Fruit fly (Drosophila melanogaster) whole organism, embryonic: ENCODE measurements around the gene Pdcd4.

Experiments
- Atf-2 ChIP-seq: fragments of 200-800 bp; sonication (Bioruptor generic); optimal IDR thresholded peaks from 2 replicates; lab custom pipeline; 2016; ENCODE audit warnings: missing biosample characterization, missing genetic modification characterization
- CG10654 ChIP-seq: fragments of 200-800 bp; sonication (Bioruptor generic); optimal IDR thresholded peaks from 2 replicates; lab custom pipeline; 2016; ENCODE audit warnings: missing biosample characterization, missing genetic modification characterization
- CG11456 ChIP-seq: fragments of 200-800 bp; sonication (Bioruptor generic); IDR thresholded peaks from 3 replicates; pipeline ENCODE4 v1.3.6; 2022; ENCODE audit warnings: missing biosample characterization, missing genetic modification characterization
- CG12155 ChIP-seq: fragments of 200-800 bp; sonication (Bioruptor generic); optimal IDR thresholded peaks from 3 replicates; lab custom pipeline; 2016; ENCODE audit warnings: missing biosample characterization, missing genetic modification characterization
- CG15696 ChIP-seq: fragments of 200-800 bp; sonication (Bioruptor generic); optimal IDR thresholded peaks from 2 replicates; lab custom pipeline; 2019; ENCODE audit warnings: missing biosample characterization, mild to moderate bottlenecking, missing genetic modification characterization, moderate library complexity
- CG1647 ChIP-seq: fragments of 200-800 bp; sonication (Bioruptor generic); optimal IDR thresholded peaks from 3 replicates; lab custom pipeline; 2016; ENCODE audit warnings: missing biosample characterization, missing genetic modification characterization
- CG16779 ChIP-seq: fragments of 200-800 bp; sonication (Bioruptor generic); IDR thresholded peaks from 2 replicates; pipeline ENCODE4 v1.3.6; 2022; ENCODE audit warnings: missing biosample characterization, missing genetic modification characterization
- CG16863 ChIP-seq: fragments of 200-800 bp; sonication (Bioruptor generic); optimal IDR thresholded peaks from 3 replicates; lab custom pipeline; 2016; ENCODE audit warnings: missing biosample characterization, missing genetic modification characterization
- CG17186 ChIP-seq: fragments of 200-800 bp; sonication (Bioruptor generic); optimal IDR thresholded peaks from 3 replicates; lab custom pipeline; 2017; ENCODE audit warnings: missing biosample characterization, missing genetic modification reagents, missing genetic modification characterization
- CG17328 ChIP-seq: fragments of 200-800 bp; sonication (Bioruptor generic); IDR thresholded peaks from 2 replicates; pipeline ENCODE4 v1.3.6; 2022; ENCODE audit warnings: missing biosample characterization, missing genetic modification characterization
- CG17385 ChIP-seq: fragments of 200-800 bp; sonication (Bioruptor generic); optimal IDR thresholded peaks from 3 replicates; lab custom pipeline; 2018; ENCODE audit warnings: missing biosample characterization, mild to moderate bottlenecking, missing genetic modification characterization
- CG2199 ChIP-seq: fragments of 200-800 bp; sonication (Bioruptor generic); IDR thresholded peaks from 3 replicates; pipeline ENCODE4 v1.3.6; 2022; ENCODE audit warnings: missing biosample characterization, missing genetic modification characterization
- CG31441 ChIP-seq: fragments of 200-800 bp; sonication (Bioruptor generic); IDR thresholded peaks from 2 replicates; pipeline ENCODE4 v1.3.6; 2022; ENCODE audit warnings: missing biosample characterization, missing genetic modification characterization
- CG34422 ChIP-seq: fragments of 200-800 bp; sonication (Bioruptor generic); IDR thresholded peaks from 3 replicates; pipeline ENCODE4 v1.3.6; 2022; ENCODE audit warnings: missing biosample characterization, missing genetic modification characterization
- CG42726 ChIP-seq: fragments of 200-800 bp; sonication (Bioruptor generic); IDR thresholded peaks from 2 replicates; pipeline ENCODE4 v1.3.6; 2022; ENCODE audit warnings: missing biosample characterization, missing genetic modification characterization; ENCODE audit not compliant: partially characterized antibody
- CG6791 ChIP-seq: fragments of 200-800 bp; sonication (Bioruptor generic); IDR thresholded peaks from 3 replicates; pipeline ENCODE4 v1.3.6; 2022; ENCODE audit warnings: missing biosample characterization, missing genetic modification characterization; ENCODE audit not compliant: partially characterized antibody
- CG7556 ChIP-seq: fragments of 200-800 bp; sonication (Bioruptor generic); optimal IDR thresholded peaks from 2 replicates; lab custom pipeline; 2017; ENCODE audit warnings: missing biosample characterization, mild to moderate bottlenecking, missing genetic modification characterization
- CG9437 ChIP-seq: fragments of 200-800 bp; sonication (Bioruptor generic); optimal IDR thresholded peaks from 2 replicates; lab custom pipeline; 2018; ENCODE audit warnings: missing biosample characterization, mild to moderate bottlenecking, missing genetic modification characterization
- CTCF ChIP-seq: fragments of 200-800 bp; sonication (Bioruptor generic); optimal IDR thresholded peaks from 2 replicates; lab custom pipeline; 2017; ENCODE audit warnings: missing biosample characterization, mild to moderate bottlenecking, missing genetic modification characterization, moderate library complexity
- CrebB ChIP-seq: fragments of 200-800 bp; sonication (Bioruptor generic); optimal IDR thresholded peaks from 3 replicates; lab custom pipeline; 2018; ENCODE audit warnings: missing biosample characterization, mild to moderate bottlenecking, missing genetic modification characterization
- Dip2 ChIP-seq: fragments of 200-800 bp; sonication (Bioruptor generic); IDR thresholded peaks from 2 replicates; pipeline ENCODE4 v1.3.6; 2022; ENCODE audit warnings: missing biosample characterization, missing genetic modification characterization
- Eip74EF ChIP-seq, 2 experiments: fragments of 200-800 bp in 1 of 2; fragments of >200 bp in 1 of 2; sonication (Bioruptor generic) in 1 of 2; optimal IDR thresholded peaks; 2 replicates each; lab custom pipeline; 2017 to 2019; ENCODE audit warnings: missing biosample characterization in 2 of 2, missing genetic modification characterization in 2 of 2, mild to moderate bottlenecking in 1 of 2, moderate library complexity in 1 of 2
- Fer1 ChIP-seq: fragments of 200-800 bp; sonication (Bioruptor generic); optimal IDR thresholded peaks from 2 replicates; lab custom pipeline; 2017; ENCODE audit warnings: missing biosample characterization, mild to moderate bottlenecking, missing genetic modification characterization
- H15 ChIP-seq: fragments of 200-800 bp; sonication (Bioruptor generic); IDR thresholded peaks from 3 replicates; pipeline ENCODE4 v1.3.6; 2022; ENCODE audit warnings: missing biosample characterization, missing genetic modification characterization
- Hr3 ChIP-seq: fragments of 200-800 bp; sonication (Bioruptor generic); optimal IDR thresholded peaks from 3 replicates; lab custom pipeline; 2016; ENCODE audit warnings: missing biosample characterization, missing genetic modification characterization
- MBD-R2 ChIP-seq: fragments of 200-800 bp; sonication (Bioruptor generic); IDR thresholded peaks from 2 replicates; pipeline ENCODE4 v1.3.6; 2022; ENCODE audit warnings: missing biosample characterization, missing genetic modification characterization
- Med ChIP-seq: fragments of 200-800 bp; sonication (Bioruptor generic); peaks from one replicate; lab custom pipeline; 2016; ENCODE audit warnings: missing biosample characterization, missing genetic modification characterization, mild to moderate bottlenecking, inconsistent platforms, moderate library complexity
- Mes4 ChIP-seq: fragments of 200-800 bp; sonication (Bioruptor generic); optimal IDR thresholded peaks from 2 replicates; lab custom pipeline; 2016; ENCODE audit warnings: missing biosample characterization, missing genetic modification characterization
- NfI ChIP-seq: fragments of 200-800 bp; sonication (Bioruptor generic); optimal IDR thresholded peaks from 3 replicates; lab custom pipeline; 2018; ENCODE audit warnings: missing biosample characterization, mild to moderate bottlenecking, missing genetic modification characterization, moderate library complexity
- Optix ChIP-seq: fragments of 200-800 bp; sonication (Bioruptor generic); IDR thresholded peaks from 3 replicates; pipeline ENCODE4 v1.3.6; 2022; ENCODE audit warnings: missing biosample characterization, missing genetic modification characterization
- Poxn ChIP-seq: fragments of 200-800 bp; sonication (Bioruptor generic); IDR thresholded peaks from 2 replicates; pipeline ENCODE4 v1.3.6; 2022; ENCODE audit warnings: missing biosample characterization, missing genetic modification characterization
- Sin3A ChIP-seq: fragments of >200 bp; optimal IDR thresholded peaks from 2 replicates; lab custom pipeline; 2018
- ac ChIP-seq: fragments of 200-800 bp; sonication (Bioruptor generic); optimal IDR thresholded peaks from 3 replicates; lab custom pipeline; 2017; ENCODE audit warnings: missing biosample characterization, mild to moderate bottlenecking, missing genetic modification characterization
- ato ChIP-seq: fragments of 200-800 bp; sonication (Bioruptor generic); IDR thresholded peaks from 2 replicates; pipeline ENCODE4 v1.3.6; 2022; ENCODE audit warnings: missing biosample characterization, missing genetic modification characterization; ENCODE audit not compliant: partially characterized antibody
- cato ChIP-seq: fragments of 200-800 bp; sonication (Bioruptor generic); optimal IDR thresholded peaks from 2 replicates; lab custom pipeline; 2016; ENCODE audit warnings: missing biosample characterization, missing genetic modification characterization, borderline replicate concordance
- cg ChIP-seq: fragments of 200-800 bp; sonication (Bioruptor generic); optimal IDR thresholded peaks from 3 replicates; lab custom pipeline; 2019; ENCODE audit warnings: missing biosample characterization, mild to moderate bottlenecking, missing genetic modification characterization, moderate library complexity
- crp ChIP-seq, 2 experiments: fragments of 200-800 bp; sonication (Bioruptor generic); optimal IDR thresholded peaks; 2 replicates in 1 of 2; 3 replicates in 1 of 2; lab custom pipeline; 2017; ENCODE audit warnings: missing biosample characterization in 2 of 2, missing genetic modification characterization in 2 of 2, mild to moderate bottlenecking in 1 of 2, moderate library complexity in 1 of 2
- dmrt11E ChIP-seq: fragments of 200-800 bp; sonication (Bioruptor generic); optimal IDR thresholded peaks from 3 replicates; lab custom pipeline; 2018; ENCODE audit warnings: missing biosample characterization, mild to moderate bottlenecking, missing genetic modification characterization, moderate library complexity
- dpn ChIP-seq, 2 experiments: fragments of 200-800 bp; sonication (Bioruptor generic); optimal IDR thresholded peaks; 3 replicates each; lab custom pipeline; 2016; ENCODE audit warnings: missing biosample characterization in 2 of 2, missing genetic modification characterization in 2 of 2
- esg ChIP-seq: fragments of 200-800 bp; sonication (Bioruptor generic); conservative IDR thresholded peaks from 2 replicates; pipeline ENCODE4 v1.3.6; 2022; ENCODE audit warnings: missing biosample characterization, missing genetic modification characterization
- lbe ChIP-seq: fragments of 200-800 bp; sonication (Bioruptor generic); optimal IDR thresholded peaks from 2 replicates; lab custom pipeline; 2016; ENCODE audit warnings: missing biosample characterization, mild to moderate bottlenecking, missing genetic modification characterization
- nom ChIP-seq: fragments of 200-800 bp; sonication (Bioruptor generic); optimal IDR thresholded peaks from 2 replicates; lab custom pipeline; 2017; ENCODE audit warnings: missing biosample characterization, missing genetic modification characterization, mild to moderate bottlenecking, moderate library complexity, missing genetic modification reagents
- onecut ChIP-seq: fragments of 200-800 bp; sonication (Bioruptor generic); IDR thresholded peaks from 2 replicates; pipeline ENCODE4 v1.3.6; 2022; ENCODE audit warnings: missing biosample characterization, missing genetic modification characterization
- p53 ChIP-seq: fragments of 200-800 bp; sonication (Bioruptor generic); optimal IDR thresholded peaks from 2 replicates; lab custom pipeline; 2016; ENCODE audit warnings: missing biosample characterization, missing genetic modification characterization
- pum ChIP-seq: fragments of 200-800 bp; sonication (Bioruptor generic); optimal IDR thresholded peaks from 2 replicates; lab custom pipeline; 2016; ENCODE audit warnings: missing biosample characterization, missing genetic modification characterization
- sd ChIP-seq: fragments of 200-800 bp; sonication (Bioruptor generic); optimal IDR thresholded peaks from 3 replicates; lab custom pipeline; 2018; ENCODE audit warnings: missing biosample characterization, mild to moderate bottlenecking, missing genetic modification characterization, moderate library complexity
- sima ChIP-seq: fragments of 200-800 bp; sonication (Bioruptor generic); optimal IDR thresholded peaks from 2 replicates; lab custom pipeline; 2016; ENCODE audit warnings: missing biosample characterization, missing genetic modification characterization
- sob ChIP-seq: fragments of 200-800 bp; sonication (Bioruptor generic); IDR thresholded peaks from 2 replicates; pipeline ENCODE4 v1.3.6; 2022; ENCODE audit warnings: missing biosample characterization, missing genetic modification characterization
- tio ChIP-seq: fragments of 200-800 bp; sonication (Bioruptor generic); optimal IDR thresholded peaks from 2 replicates; lab custom pipeline; 2017; ENCODE audit warnings: missing biosample characterization, missing genetic modification characterization, inconsistent platforms
- ttk ChIP-seq: fragments of 200-800 bp; sonication (Bioruptor generic); IDR thresholded peaks from 2 replicates; pipeline ENCODE4 v2.1.2; 2022; ENCODE audit warnings: missing biosample characterization, missing genetic modification characterization
- zen ChIP-seq: fragments of 200-800 bp; sonication (Bioruptor generic); optimal IDR thresholded peaks from 3 replicates; lab custom pipeline; 2018; ENCODE audit warnings: missing biosample characterization, mild to moderate bottlenecking, missing genetic modification characterization, moderate library complexity

Pdcd4 gene

dm6 chrX:13740062-13740461 lies 15.1 kb downstream of the Pdcd4 start (continued):
- TF ChIP-seq CG11456 (GFP tag; lab: Robert Waterston, UW) (peak; percentile 95), crp (GFP tag; optimal IDR thresholded peaks at IDR 0.05; lab: Kevin White, UChicago) (no peak), CG12155 (peak; percentile 77), tio (GFP tag; lab: Kevin White, UChicago) (no peak), Sin3A (lab: Kevin White, UChicago) (no peak), ac (GFP tag; lab: Kevin White, UChicago) (no peak), lbe (GFP tag; lab: Kevin White, UChicago) (no peak), CG10654 (GFP tag; lab: Kevin White, UChicago) (peak; percentile 71), CrebB (tag; lab: Kevin White, UChicago) (peak; percentile 62), p53 (GFP tag; lab: Kevin White, UChicago) (peak; percentile 63), Atf-2 (GFP tag; lab: Kevin White, UChicago) (peak; percentile 64), onecut (GFP tag; lab: Robert Waterston, UW) (peak; percentile 86), CG17385 (GFP tag; lab: Kevin White, UChicago) (peak; percentile 76), CG7556 (GFP tag; lab: Kevin White, UChicago) (no peak), CG34422 (GFP tag; lab: Robert Waterston, UW) (peak; percentile 75), MBD-R2 (GFP tag; lab: Robert Waterston, UW) (peak; percentile 59; the same call in 1 of the 2 replicates), cato (peak; percentile 9), ato (GFP tag; lab: Robert Waterston, UW) (no peak), H15 (GFP tag; lab: Robert Waterston, UW) (peak; percentile 83), nom (GFP tag; lab: Kevin White, UChicago) (peak; percentile 97), CG15696 (tag; lab: Kevin White, UChicago) (peak; percentile 57), cg (peak; percentile 79), dpn (GFP tag; optimal IDR thresholded peaks at IDR 0.05; lab: Kevin White, UChicago) (peak; percentile 69 to 89), zen (tag; lab: Kevin White, UChicago) (no peak), CG1647 (GFP tag; lab: Kevin White, UChicago) (peak; percentile 70), NfI (peak; percentile 84), Eip74EF (GFP tag; optimal IDR thresholded peaks at IDR 0.05; lab: Kevin White, UChicago) (peak in 1 of 2 experiments; percentile 12), esg (GFP tag; lab: Robert Waterston, UW) (peak; percentile 59; the same call in 1 of the 2 replicates), CG6791 (GFP tag; lab: Robert Waterston, UW) (no peak), ttk (GFP tag; lab: Robert Waterston, UW) (peak; percentile 67), sima (no peak), CG16779 (GFP tag; lab: Robert Waterston, UW) (peak; percentile 85), CG42726 (no peak), CG2199 (0 out of 3 replicates have a peak, but pooled peaks have one; percentile 39), Hr3 (peak; percentile 64), CTCF (GFP tag; lab: Kevin White, UChicago) (no peak), Poxn (GFP tag; lab: Robert Waterston, UW) (no peak), Optix (peak; percentile 71), dmrt11E (tag; lab: Kevin White, UChicago) (peak; percentile 46), Med (GFP tag; lab: Kevin White, UChicago) (peak; percentile 97), Mes4 (GFP tag; lab: Kevin White, UChicago) (peak; percentile 58), CG17328 (GFP tag; lab: Robert Waterston, UW) (peak; percentile 84), CG16863 (GFP tag; lab: Kevin White, UChicago) (peak; percentile 72), Dip2 (GFP tag; lab: Robert Waterston, UW) (no peak), pum (GFP tag; lab: Kevin White, UChicago) (peak; percentile 83), Fer1 (peak; percentile 80), sd (tag; lab: Kevin White, UChicago) (no peak), CG17186 (GFP tag; lab: Kevin White, UChicago) (peak; percentile 34), CG9437 (GFP tag; lab: Kevin White, UChicago) (no peak), sob (GFP tag; lab: Robert Waterston, UW) (peak; percentile 85), CG31441 (GFP tag; lab: Robert Waterston, UW) (no peak; the same call in 1 of the 2 replicates)
